Worm (Caenorhabditis elegans): ENCODE data around the gene C55B6.5.

The C55B6.5 gene

ce11 chrX:7205195-7205594, at the start of gene C55B6.5:
Gene C55B6.5 (minus strand): TSS chrX:7205295.
- TF ChIP-seq pqm-1 (tag; optimal IDR thresholded peaks at IDR 0.05) (no peak), nhr-77 (tag; optimal IDR thresholded peaks at IDR 0.05) (no peak), jun-1 (tag; optimal IDR thresholded peaks at IDR 0.05) (no peak), nhr-23 (tag; optimal IDR thresholded peaks at IDR 0.05) (no peak), lsy-12 (tag; optimal IDR thresholded peaks at IDR 0.05) (no peak), R02D3.7 (tag; optimal IDR thresholded peaks at IDR 0.05) (no peak)

- no peak for TF ChIP-seq ceh-16 (tag; optimal IDR thresholded peaks at IDR 0.05)
- peak; percentile 60 for TF ChIP-seq hmg-11 (tag; optimal IDR thresholded peaks at IDR 0.05)
- TF ChIP-seq sea-2 (GFP tag; optimal IDR thresholded peaks at IDR 0.05) = no peak
- TF ChIP-seq nfya-1 (tag; optimal IDR thresholded peaks at IDR 0.05; ENCODE audit: insufficient read depth) = peak; percentile 49
- TF ChIP-seq nhr-23 (tag; optimal IDR thresholded peaks at IDR 0.05) = peak; percentile 23
- TF ChIP-seq nhr-28 (tag; optimal IDR thresholded peaks at IDR 0.05) = no peak
- TF ChIP-seq lin-15B (tag; optimal IDR thresholded peaks at IDR 0.05) = peak; percentile 0
- TF ChIP-seq skn-1 (tag; optimal IDR thresholded peaks at IDR 0.05) = no peak
- TF ChIP-seq pha-4 (tag; optimal IDR thresholded peaks at IDR 0.05) = peak; percentile 40
- no peak for TF ChIP-seq nhr-43 (tag; optimal IDR thresholded peaks at IDR 0.05; ENCODE audit: poor library complexity, severe bottlenecking)
- TF ChIP-seq nhr-25 (tag; optimal IDR thresholded peaks at IDR 0.05) = peak; percentile 7
- no peak for TF ChIP-seq nhr-67 (tag; optimal IDR thresholded peaks at IDR 0.05)
These were observed 49.5 kb upstream of the C55B6.5 start, which contains the start of gene F46H5.4 for ce11 chrX:7254558-7254957. Gene F46H5.4 (minus strand): TSS chrX:7254610.

ce11 chrX:7244756-7245155, 39.7 kb upstream of the C55B6.5 start:
- TF ChIP-seq nhr-77 (tag; optimal IDR thresholded peaks at IDR 0.05) (no peak), egl-5 (tag; optimal IDR thresholded peaks at IDR 0.05) (no peak), ceh-82 (tag; optimal IDR thresholded peaks at IDR 0.05) (no peak), ceh-9 (tag; optimal IDR thresholded peaks at IDR 0.05) (no peak), R02D3.7 (tag; optimal IDR thresholded peaks at IDR 0.05) (no peak), ztf-4 (tag; optimal IDR thresholded peaks at IDR 0.05) (no peak), unc-62 (GFP tag; optimal IDR thresholded peaks at IDR 0.05) (no peak), ZK546.5 (tag; optimal IDR thresholded peaks at IDR 0.05) (no peak), mml-1 (tag; optimal IDR thresholded peaks at IDR 0.05) (no peak), nhr-43 (tag; optimal IDR thresholded peaks at IDR 0.05; ENCODE audit: poor library complexity, severe bottlenecking) (no peak), skn-1 (tag; optimal IDR thresholded peaks at IDR 0.05) (peak; percentile 10), eor-1 (tag; optimal IDR thresholded peaks at IDR 0.05) (no peak), pha-4 (tag; optimal IDR thresholded peaks at IDR 0.05) (peak; percentile 87), lin-39 (tag; optimal IDR thresholded peaks at IDR 0.05) (no peak), aly-2 (tag; optimal IDR thresholded peaks at IDR 0.05) (no peak), nhr-12 (tag; optimal IDR thresholded peaks at IDR 0.05) (no peak), unc-39 (tag; optimal IDR thresholded peaks at IDR 0.05) (no peak), elt-3 (tag; optimal IDR thresholded peaks at IDR 0.05) (no peak), lin-15B (tag; optimal IDR thresholded peaks at IDR 0.05) (no peak), zag-1 (tag; optimal IDR thresholded peaks at IDR 0.05) (no peak), pqm-1 (tag; optimal IDR thresholded peaks at IDR 0.05) (peak; percentile 89), hmg-11 (tag; optimal IDR thresholded peaks at IDR 0.05) (no peak), daf-12 (tag; optimal IDR thresholded peaks at IDR 0.05) (no peak), jun-1 (tag; optimal IDR thresholded peaks at IDR 0.05) (peak; percentile 56), nhr-11 (tag; optimal IDR thresholded peaks at IDR 0.05) (no peak), nhr-76 (tag; optimal IDR thresholded peaks at IDR 0.05) (no peak), nfya-1 (tag; optimal IDR thresholded peaks at IDR 0.05; ENCODE audit: insufficient read depth) (no peak), fkh-10 (GFP tag; optimal IDR thresholded peaks at IDR 0.05) (no peak), nhr-23 (tag; optimal IDR thresholded peaks at IDR 0.05) (no peak), egl-27 (tag; optimal IDR thresholded peaks at IDR 0.05) (no peak), nhr-28 (tag; optimal IDR thresholded peaks at IDR 0.05) (no peak), ama-1 (optimal IDR thresholded peaks at IDR 0.05) (no peak), elt-2 (tag; optimal IDR thresholded peaks at IDR 0.05) (peak; percentile 98), elt-1 (tag; optimal IDR thresholded peaks at IDR 0.05) (no peak), fos-1 (tag; optimal IDR thresholded peaks at IDR 0.05) (peak; percentile 11)

Data from whole organism, L3 larva.